Fruit fly (Drosophila melanogaster): ENCODE measurements around the gene brk.
A peak's percentile ranks its signal among the peaks of the same experiment; 100 is the strongest.

brk gene

dm6 chrX:7336121-7336961, 28.6 kb downstream of the brk start (continued):
- no peak for TF ChIP-seq tna (GFP tag; IDR thresholded peaks at IDR 0.05; ENCODE audit: partially characterized antibody)
- peak; percentile 76 for TF ChIP-seq Lhr (GFP tag; optimal IDR thresholded peaks at IDR 0.05)
- TF ChIP-seq esg (GFP tag; conservative IDR thresholded peaks at IDR 0.05), result peak; percentile 79
- TF ChIP-seq CG9437 (GFP tag; optimal IDR thresholded peaks at IDR 0.05), result peak; percentile 86
- peak; percentile 93 for TF ChIP-seq Hsf (GFP tag; optimal IDR thresholded peaks at IDR 0.05)
- TF ChIP-seq CG10979 (tag; optimal IDR thresholded peaks at IDR 0.05), result peak; percentile 96
- TF ChIP-seq kah (GFP tag; optimal IDR thresholded peaks at IDR 0.05), result peak; percentile 78
- TF ChIP-seq CG10543 (GFP tag; optimal IDR thresholded peaks at IDR 0.05), result peak; percentile 36
- TF ChIP-seq Side (GFP tag; optimal IDR thresholded peaks at IDR 0.05), result peak; percentile 90
- TF ChIP-seq CG1602 (GFP tag; optimal IDR thresholded peaks at IDR 0.05), result peak; percentile 90
- TF ChIP-seq NC2β (GFP tag; optimal IDR thresholded peaks at IDR 0.05), result peak; percentile 94
- no peak for TF ChIP-seq Trl (optimal IDR thresholded peaks at IDR 0.05)
- TF ChIP-seq Trl (GFP tag; optimal IDR thresholded peaks at IDR 0.05), result peak; percentile 91
- TF ChIP-seq CG6813 (GFP tag; optimal IDR thresholded peaks at IDR 0.05), result peak; percentile 87
- TF ChIP-seq CG14014 (GFP tag; IDR thresholded peaks at IDR 0.05), result peak; percentile 77
- peak; percentile 84 for TF ChIP-seq mam (GFP tag; optimal IDR thresholded peaks at IDR 0.05)
- TF ChIP-seq CG4730 (GFP tag; IDR thresholded peaks at IDR 0.05), result peak; percentile 72
- peak; percentile 85 for TF ChIP-seq CG16815 (GFP tag; optimal IDR thresholded peaks at IDR 0.05)
- peak; percentile 91 for TF ChIP-seq CG15601 (tag; optimal IDR thresholded peaks at IDR 0.05)
- TF ChIP-seq sima (GFP tag; optimal IDR thresholded peaks at IDR 0.05), result peak; percentile 64
- TF ChIP-seq CG15073 (GFP tag; optimal IDR thresholded peaks at IDR 0.05), result peak; percentile 69
- TF ChIP-seq MTF-1 (GFP tag; optimal IDR thresholded peaks at IDR 0.05; ENCODE audit: borderline replicate concordance), result peak; percentile 88
- TF ChIP-seq az2 (GFP tag; optimal IDR thresholded peaks at IDR 0.05), result peak; percentile 91
- TF ChIP-seq CG7556 (GFP tag; optimal IDR thresholded peaks at IDR 0.05), result peak; percentile 85
- TF ChIP-seq CG10654 (GFP tag; optimal IDR thresholded peaks at IDR 0.05), result peak; percentile 89
- peak; percentile 85 for TF ChIP-seq HLH3B (GFP tag; IDR thresholded peaks at IDR 0.05)
- peak; percentile 80 for TF ChIP-seq onecut (GFP tag; IDR thresholded peaks at IDR 0.05)
- TF ChIP-seq CG30403 (GFP tag; optimal IDR thresholded peaks at IDR 0.05), result peak; percentile 90
- peak; percentile 65 for TF ChIP-seq E2f2 (GFP tag; IDR thresholded peaks at IDR 0.05)
- peak; percentile 81 for TF ChIP-seq Gug (GFP tag; IDR thresholded peaks at IDR 0.05)
- peak; percentile 93 for TF ChIP-seq CG2202 (tag; optimal IDR thresholded peaks at IDR 0.05)
- peak; percentile 97 for TF ChIP-seq dmrt99B (tag; optimal IDR thresholded peaks at IDR 0.05)
- peak; percentile 79 for TF ChIP-seq CG12744 (GFP tag; optimal IDR thresholded peaks at IDR 0.05)
- peak; percentile 93 for TF ChIP-seq grau (tag; optimal IDR thresholded peaks at IDR 0.05)
- TF ChIP-seq CG43689 (GFP tag; IDR thresholded peaks at IDR 0.05), result peak; percentile 79
- TF ChIP-seq gcm2 (GFP tag; optimal IDR thresholded peaks at IDR 0.05), result peak; percentile 83
- TF ChIP-seq Antp (GFP tag; optimal IDR thresholded peaks at IDR 0.05), result peak; percentile 92
- TF ChIP-seq CG32767 (GFP tag; IDR thresholded peaks at IDR 0.05), result peak; percentile 88
- TF ChIP-seq slbo (GFP tag; IDR thresholded peaks at IDR 0.05), result peak; percentile 70
- peak; percentile 90 for TF ChIP-seq CG30431 (GFP tag; optimal IDR thresholded peaks at IDR 0.05)
- peak; percentile 67 for TF ChIP-seq Deaf1 (tag; optimal IDR thresholded peaks at IDR 0.05)
- peak; percentile 91 for TF ChIP-seq salm (tag; optimal IDR thresholded peaks at IDR 0.05)
- TF ChIP-seq ci (GFP tag; IDR thresholded peaks at IDR 0.05), result peak; percentile 92
- peak; percentile 54; the same call in 1 of the 3 replicates for TF ChIP-seq CG6175 (GFP tag; IDR thresholded peaks at IDR 0.05)
- TF ChIP-seq Sry-δ (GFP tag; optimal IDR thresholded peaks at IDR 0.05), result peak; percentile 47
- peak; percentile 46 for TF ChIP-seq HmgD (GFP tag; optimal IDR thresholded peaks at IDR 0.05)
- TF ChIP-seq CG2889 (GFP tag; IDR thresholded peaks at IDR 0.05), result peak; percentile 63; the same call in 2 of the 3 replicates
- peak; percentile 67 for TF ChIP-seq TFAM (GFP tag; optimal IDR thresholded peaks at IDR 0.05)
- no peak for TF ChIP-seq pros (GFP tag; optimal IDR thresholded peaks at IDR 0.05)
- peak; percentile 88 for TF ChIP-seq CG4820 (GFP tag; optimal IDR thresholded peaks at IDR 0.05)
